Worm (Caenorhabditis elegans) whole organism, L3 larva: ENCODE results near the gene Y55F3AM.5.
A peak's percentile ranks its signal among the peaks of the same experiment; 100 is the strongest.

Experiments used
- fkh-10 ChIP-seq: sonication (generic microtip); optimal IDR thresholded peaks from 2 replicates; lab custom pipeline; 2017; ENCODE audit warnings: missing biosample characterization, missing genetic modification reagents, missing genetic modification characterization
- lin-15B ChIP-seq: fragments of 150-350 bp; optimal IDR thresholded peaks from 2 replicates; lab custom pipeline; 2014; ENCODE audit warnings: missing biosample characterization, missing genetic modification characterization
- mdl-1 ChIP-seq: fragments of 150-350 bp; optimal IDR thresholded peaks from 2 replicates; lab custom pipeline; 2014; ENCODE audit warnings: missing biosample characterization, missing genetic modification characterization
- nhr-237 ChIP-seq: fragments of 150-350 bp; optimal IDR thresholded peaks from 2 replicates; lab custom pipeline; 2014; ENCODE audit warnings: missing biosample characterization, missing genetic modification characterization
- skn-1 ChIP-seq: fragments of 150-350 bp; optimal IDR thresholded peaks from 2 replicates; lab custom pipeline; 2014; ENCODE audit warnings: missing biosample characterization, missing genetic modification characterization
- tbx-2 ChIP-seq: sonication (generic microtip); optimal IDR thresholded peaks from 2 replicates; lab custom pipeline; 2016; ENCODE audit warnings: mild to moderate bottlenecking, missing genetic modification characterization, missing compliant biosample characterization
- unc-39 ChIP-seq: sonication (generic microtip); optimal IDR thresholded peaks from 4 replicates; lab custom pipeline; 2017; ENCODE audit warnings: missing biosample characterization, missing genetic modification characterization
- ztf-11 ChIP-seq: fragments of 150-350 bp; optimal IDR thresholded peaks from 2 replicates; lab custom pipeline; 2014; ENCODE audit warnings: missing biosample characterization, missing genetic modification characterization

ce11 chrIV:1009546-1009945 is 10.5 kb downstream of the Y55F3AM.5 start, which contains the start of gene Y55F3AM.9:
- TF ChIP-seq nhr-237 (tag; lab: Kevin White, UChicago) (no peak), tbx-2 (no peak), mdl-1 (tag; lab: Kevin White, UChicago) (no peak), unc-39 (tag; lab: Kevin White, UChicago) (no peak), skn-1 (tag; lab: Kevin White, UChicago) (no peak), ztf-11 (tag; lab: Kevin White, UChicago) (no peak), lin-15B (tag; lab: Kevin White, UChicago) (peak; percentile 58), fkh-10 (no peak)
